Fruit fly (Drosophila melanogaster) whole organism, embryonic: ENCODE measurements around the gene CG9926.

Experiments used
- ATbp ChIP-seq: fragments of 200-800 bp; sonication (Bioruptor generic); optimal IDR thresholded peaks from 2 replicates; lab custom pipeline; 2017; ENCODE audit warnings: missing biosample characterization, mild to moderate bottlenecking, missing genetic modification characterization, missing genetic modification reagents
- Blimp-1 ChIP-seq: fragments of 200-800 bp; sonication (Bioruptor generic); optimal IDR thresholded peaks from 3 replicates; lab custom pipeline; 2018; ENCODE audit warnings: missing biosample characterization, missing genetic modification characterization, mild to moderate bottlenecking, moderate library complexity, missing genetic modification reagents
- CG10959 ChIP-seq: fragments of 200-800 bp; sonication (Bioruptor generic); IDR thresholded peaks from 2 replicates; pipeline ENCODE4 v1.3.6; 2022; ENCODE audit warnings: missing biosample characterization, missing genetic modification characterization
- CG1792 ChIP-seq: fragments of 200-800 bp; sonication (Bioruptor generic); optimal IDR thresholded peaks from 2 replicates; lab custom pipeline; 2016; ENCODE audit warnings: missing biosample characterization, missing genetic modification characterization
- E2f2 ChIP-seq: fragments of 200-800 bp; sonication (Bioruptor generic); IDR thresholded peaks from 2 replicates; pipeline ENCODE4 v1.3.6; 2022; ENCODE audit warnings: missing biosample characterization, missing genetic modification characterization
- Sox100B ChIP-seq: fragments of 200-800 bp; sonication (Bioruptor generic); optimal IDR thresholded peaks from 3 replicates; lab custom pipeline; 2018; ENCODE audit warnings: missing biosample characterization, mild to moderate bottlenecking, missing genetic modification characterization
- chinmo ChIP-seq: fragments of 200-800 bp; sonication (Bioruptor generic); IDR thresholded peaks from 4 replicates; pipeline ENCODE4 v1.3.6; 2022; ENCODE audit warnings: missing biosample characterization, missing genetic modification characterization; ENCODE audit not compliant: partially characterized antibody
- cwo ChIP-seq: fragments of 200-800 bp; sonication (Bioruptor generic); optimal IDR thresholded peaks from 3 replicates; lab custom pipeline; 2017; ENCODE audit warnings: missing biosample characterization, missing genetic modification characterization, mild to moderate bottlenecking, moderate library complexity, missing genetic modification reagents
- dmrt11E ChIP-seq: fragments of 200-800 bp; sonication (Bioruptor generic); optimal IDR thresholded peaks from 3 replicates; lab custom pipeline; 2018; ENCODE audit warnings: missing biosample characterization, mild to moderate bottlenecking, missing genetic modification characterization, moderate library complexity
- pan ChIP-seq, 4 experiments: fragments of >200 bp in 3 of 4; fragments of 200-800 bp in 1 of 4; sonication (Bioruptor generic) in 1 of 4; optimal IDR thresholded peaks in 3 of 4; IDR thresholded peaks in 1 of 4; 2 replicates each; pipeline versions ENCODE4 v1.3.6 to Lab custom; 2017 to 2022; ENCODE audit warnings: missing biosample characterization in 2 of 4, missing genetic modification characterization in 2 of 4, mixed read lengths in 1 of 4
- tna ChIP-seq: fragments of 200-800 bp; sonication (Bioruptor generic); IDR thresholded peaks from 2 replicates; pipeline ENCODE4 v1.3.6; 2022; ENCODE audit warnings: missing biosample characterization, missing genetic modification characterization; ENCODE audit not compliant: partially characterized antibody
- usp ChIP-seq: fragments of >200 bp; optimal IDR thresholded peaks from 2 replicates; lab custom pipeline; 2017; ENCODE audit warnings: missing biosample characterization, missing genetic modification characterization

- TF ChIP-seq cwo, result peak; percentile 13
- TF ChIP-seq ATbp, result peak; percentile 53
- peak; percentile 49; the same call in 1 of the 2 replicates for TF ChIP-seq E2f2
- peak; percentile 88 for TF ChIP-seq CG10959 (GFP tag; lab: Robert Waterston, UW)
- no peak for TF ChIP-seq tna
- no peak for TF ChIP-seq CG1792 (GFP tag; lab: Kevin White, UChicago)
- TF ChIP-seq pan (optimal IDR thresholded peaks at IDR 0.05; lab: Kevin White, UChicago), result no peak
- peak in 1 of 2 experiments; percentile 74 for TF ChIP-seq pan (GFP tag; optimal IDR thresholded peaks at IDR 0.05 in 1 of 2, IDR thresholded peaks at IDR 0.05 in 1 of 2)
- peak; percentile 82 for TF ChIP-seq Blimp-1 (GFP tag; lab: Kevin White, UChicago)
- TF ChIP-seq dmrt11E (tag; lab: Kevin White, UChicago), result peak; percentile 89
- peak; percentile 56 for TF ChIP-seq Sox100B (GFP tag; lab: Kevin White, UChicago)
- TF ChIP-seq usp (GFP tag; lab: Kevin White, UChicago), result no peak
- no peak for TF ChIP-seq chinmo
Observed at dm6 chr3R:13915646-13916045, 35.3 kb downstream of the CG9926 start.
